In genomic region chrX:19581881-19582280, dm6 we compare ENCODE assay signal across 2 fruit fly cellular contexts.
TF ChIP-seq lines count a peak whose summit lies in the region.

TSS of gene CG14218 (minus strand) at chrX:19581981.

- TF ChIP-seq CTCF in whole organism, embryonic (GFP tag; optimal IDR thresholded peaks at IDR 0.05; lab: Kevin White, UChicago) = no peak

TF ChIP-seq in whole organism, embryonic, 481 proteins besides CTCF, POLR2A, EP300 and RAD21:
- TF ChIP-seq sens (GFP tag; lab: Kevin White, UChicago) (peak; percentile 35), CG15601 (tag; optimal IDR thresholded peaks at IDR 0.05; lab: Kevin White, UChicago) (no peak), PHDP (tag; optimal IDR thresholded peaks at IDR 0.05; lab: Kevin White, UChicago) (no peak), exex (tag; optimal IDR thresholded peaks at IDR 0.05; lab: Kevin White, UChicago) (peak; percentile 30)

TF ChIP-seq in whole organism, prepupa, 60 proteins besides CTCF, POLR2A, EP300 and RAD21:
- TF ChIP-seq Sox102F (GFP tag; optimal IDR thresholded peaks at IDR 0.05; lab: Kevin White, UChicago) (no peak), CG32006 (GFP tag; optimal IDR thresholded peaks at IDR 0.05; lab: Kevin White, UChicago) (peak; percentile 23), Eip93F (GFP tag; optimal IDR thresholded peaks at IDR 0.05; lab: Kevin White, UChicago) (no peak), CG8119 (GFP tag; IDR thresholded peaks at IDR 0.05; lab: Robert Waterston, UW) (no peak), svp (GFP tag; lab: Kevin White, UChicago) (no peak), net (GFP tag; optimal IDR thresholded peaks at IDR 0.05; lab: Kevin White, UChicago) (peak; percentile 4), dsx (GFP tag; optimal IDR thresholded peaks at IDR 0.05; lab: Kevin White, UChicago; ENCODE audit: poor library complexity, severe bottlenecking) (no peak), CG11294 (GFP tag; IDR thresholded peaks at IDR 0.05; lab: Robert Waterston, UW) (no peak), CG7368 (GFP tag; optimal IDR thresholded peaks at IDR 0.05; lab: Kevin White, UChicago) (no peak), CG6163 (GFP tag; IDR thresholded peaks at IDR 0.05; lab: Robert Waterston, UW) (no peak), CG15336 (GFP tag; IDR thresholded peaks at IDR 0.05; lab: Robert Waterston, UW) (no peak), eg (GFP tag; IDR thresholded peaks at IDR 0.05; lab: Robert Waterston, UW) (no peak)
TF ChIP-seq in whole organism, prepupa: peak in this region for 2.
